Worm (Caenorhabditis elegans) whole organism, early embryonic: Measurements from ENCODE around the gene swan-2.

Experiments
- B0310.2 ChIP-seq: sonication (generic microtip); optimal IDR thresholded peaks from 2 replicates; lab custom pipeline; 2016; ENCODE audit warnings: mild to moderate bottlenecking, missing genetic modification characterization, missing compliant biosample characterization
- F13C5.2 ChIP-seq: sonication (generic microtip); optimal IDR thresholded peaks from 2 replicates; lab custom pipeline; 2017; ENCODE audit warnings: mild to moderate bottlenecking, missing genetic modification characterization, inconsistent platforms, missing compliant biosample characterization
- aly-1 ChIP-seq: sonication (generic microtip); optimal IDR thresholded peaks from 2 replicates; lab custom pipeline; 2016; ENCODE audit warnings: missing genetic modification characterization, missing compliant biosample characterization
- ama-1 ChIP-seq: fragments of 150-350 bp; optimal IDR thresholded peaks from 2 replicates; lab custom pipeline; 2014
- ceh-13 ChIP-seq: fragments of 200-800 bp; sonication (Bioruptor generic); optimal IDR thresholded peaks from 2 replicates; lab custom pipeline; 2018; ENCODE audit warnings: mild to moderate bottlenecking, missing genetic modification characterization, missing compliant biosample characterization
- ceh-36 ChIP-seq: sonication (generic microtip); optimal IDR thresholded peaks from 2 replicates; lab custom pipeline; 2016; ENCODE audit warnings: missing genetic modification characterization, inconsistent platforms, missing compliant biosample characterization
- ets-7 ChIP-seq: sonication (generic microtip); optimal IDR thresholded peaks from 2 replicates; lab custom pipeline; 2016; ENCODE audit warnings: missing genotype, missing genetic modification characterization, missing compliant biosample characterization
- flt-1 ChIP-seq: fragments of 200-800 bp; sonication (Bioruptor generic); IDR thresholded peaks from 2 replicates; pipeline ENCODE4 v1.3.6; 2022; ENCODE audit warnings: missing genetic modification characterization, missing compliant biosample characterization
- hmbx-1 ChIP-seq: sonication (generic microtip); optimal IDR thresholded peaks from 2 replicates; lab custom pipeline; 2016; ENCODE audit warnings: mild to moderate bottlenecking, missing genetic modification characterization, missing compliant biosample characterization
- hmg-4 ChIP-seq: fragments of 200-800 bp; sonication (Bioruptor generic); optimal IDR thresholded peaks from 2 replicates; lab custom pipeline; 2018; ENCODE audit warnings: mild to moderate bottlenecking, missing genetic modification characterization, missing compliant biosample characterization
- hnd-1 ChIP-seq: sonication (generic microtip); optimal IDR thresholded peaks from 2 replicates; lab custom pipeline; 2016; ENCODE audit warnings: missing genetic modification characterization, missing compliant biosample characterization
- pes-1 ChIP-seq: fragments of 200-800 bp; sonication (Bioruptor generic); IDR thresholded peaks from 2 replicates; pipeline ENCODE4 v1.3.6; 2022; ENCODE audit warnings: missing genetic modification reagents, missing genetic modification characterization, missing compliant biosample characterization
- scrt-1 ChIP-seq: fragments of 200-800 bp; sonication (Bioruptor generic); IDR thresholded peaks from 2 replicates; pipeline ENCODE4 v1.3.6; 2022; ENCODE audit warnings: missing genetic modification characterization, missing compliant biosample characterization
- sea-1 ChIP-seq: fragments of 200-800 bp; sonication (Bioruptor generic); conservative IDR thresholded peaks from 2 replicates; pipeline ENCODE4 v1.3.6; 2022; ENCODE audit warnings: missing genetic modification characterization, missing compliant biosample characterization
- tbx-11 ChIP-seq: fragments of 200-800 bp; sonication (Bioruptor generic); IDR thresholded peaks from 2 replicates; pipeline ENCODE4 v1.3.6; 2022; ENCODE audit warnings: missing genetic modification characterization, missing compliant biosample characterization
- tbx-37 ChIP-seq: fragments of 200-800 bp; sonication (Bioruptor generic); conservative IDR thresholded peaks from 2 replicates; pipeline ENCODE4 v1.3.6; 2022; ENCODE audit warnings: missing genetic modification reagents, missing genetic modification characterization, missing compliant biosample characterization
- tra-4 ChIP-seq: sonication (generic microtip); optimal IDR thresholded peaks from 2 replicates; lab custom pipeline; 2017; ENCODE audit warnings: missing genetic modification characterization, missing compliant biosample characterization

The swan-2 gene

DNA sequence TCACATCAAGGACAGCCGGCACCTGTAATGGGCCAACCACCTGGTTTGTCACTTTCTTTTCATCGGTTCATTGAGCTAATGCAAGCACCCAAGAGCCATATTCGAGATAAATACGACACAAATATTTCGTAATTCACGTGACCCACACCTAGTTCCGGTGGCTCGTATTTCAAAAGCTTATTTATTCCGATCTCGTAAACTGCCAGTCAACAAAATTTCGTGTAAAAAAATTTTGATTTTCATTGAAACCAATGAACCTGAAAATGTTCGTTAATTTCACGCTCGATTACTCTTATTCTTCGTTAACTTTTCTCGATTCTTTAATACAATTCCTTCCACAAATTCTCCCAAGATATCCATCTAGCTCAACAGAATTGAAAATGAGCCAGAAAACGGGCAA lies 14.0 kb downstream of the swan-2 start:
- TF ChIP-seq tbx-37 (no peak), sea-1 (GFP tag; lab: Robert Waterston, UW) (no peak), pes-1 (no peak), hmg-4 (GFP tag; lab: Kevin White, UChicago) (no peak)

DNA sequence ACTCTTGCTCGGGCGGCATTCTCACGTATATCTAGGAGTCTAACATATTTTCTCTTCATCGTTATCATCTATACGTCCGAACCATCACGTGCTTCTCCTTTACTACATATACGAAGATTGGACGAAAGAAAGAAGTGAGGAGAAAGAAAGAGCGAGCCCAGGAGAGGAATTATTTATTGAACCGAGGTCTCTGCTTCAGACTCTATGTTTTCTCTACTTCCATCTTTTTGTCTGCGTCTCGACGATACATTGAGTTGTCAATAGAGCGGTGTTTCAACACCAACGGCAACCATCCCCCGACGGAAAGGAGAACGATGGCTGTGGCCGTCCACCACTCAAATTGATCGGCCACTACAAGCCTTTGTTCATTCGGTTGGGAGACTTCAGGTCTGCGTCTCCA lies 14.7 kb downstream of the swan-2 start:
- TF ChIP-seq tra-4 (peak; percentile 9), tbx-11 (GFP tag; lab: Robert Waterston, UW) (no peak), sea-1 (GFP tag; lab: Robert Waterston, UW) (no peak; the same call in 1 of the 2 replicates), ets-7 (tag; lab: Kevin White, UChicago) (peak; percentile 27), hmbx-1 (tag; lab: Kevin White, UChicago) (no peak), hmg-4 (GFP tag; lab: Kevin White, UChicago) (peak; percentile 79), F13C5.2 (tag; lab: Kevin White, UChicago) (no peak), tbx-37 (peak; percentile 2; the same call in 1 of the 2 replicates)

DNA sequence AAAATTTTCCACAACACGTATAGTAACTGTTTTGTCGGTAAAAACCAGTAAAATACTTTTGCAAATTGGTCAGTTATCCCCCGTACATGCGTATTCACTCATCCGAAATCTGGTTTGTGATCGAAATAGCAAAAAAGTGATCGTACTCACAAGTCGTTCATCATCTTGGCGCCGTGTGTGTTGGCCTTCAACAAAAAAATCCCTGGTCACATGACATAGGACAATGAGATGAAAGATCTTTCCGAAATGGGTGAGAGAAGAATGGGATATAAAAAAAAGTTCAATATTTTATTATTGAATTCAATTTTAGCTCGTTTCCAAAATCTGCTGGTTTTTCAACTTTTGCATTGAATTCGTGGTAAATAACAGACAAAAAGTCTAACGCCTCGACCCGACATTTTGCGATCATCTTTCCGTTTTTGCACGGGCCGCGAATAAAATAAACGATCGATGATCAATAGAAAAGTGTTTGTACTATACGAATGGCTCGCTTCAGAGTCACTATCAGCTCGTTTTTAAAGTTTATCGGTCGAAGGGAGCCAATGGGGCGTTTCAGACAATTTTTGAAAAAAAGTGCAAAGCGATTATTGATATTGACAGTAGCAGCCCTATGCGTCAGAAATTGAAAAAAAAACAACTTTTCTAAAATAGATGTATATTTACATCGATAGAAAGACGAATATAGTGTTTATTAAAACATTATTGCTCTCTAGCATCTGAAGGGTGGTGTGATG lies 16.0 kb downstream of the swan-2 start:
- TF ChIP-seq hmbx-1 (tag; lab: Kevin White, UChicago) (no peak), aly-1 (tag; lab: Kevin White, UChicago) (no peak), tbx-11 (GFP tag; lab: Robert Waterston, UW) (no peak), hnd-1 (tag; lab: Kevin White, UChicago) (no peak), tbx-37 (no peak), hmg-4 (GFP tag; lab: Kevin White, UChicago) (no peak), ama-1 (no peak), B0310.2 (tag; lab: Kevin White, UChicago) (no peak), F13C5.2 (tag; lab: Kevin White, UChicago) (no peak), flt-1 (GFP tag; lab: Robert Waterston, UW) (no peak)

DNA sequence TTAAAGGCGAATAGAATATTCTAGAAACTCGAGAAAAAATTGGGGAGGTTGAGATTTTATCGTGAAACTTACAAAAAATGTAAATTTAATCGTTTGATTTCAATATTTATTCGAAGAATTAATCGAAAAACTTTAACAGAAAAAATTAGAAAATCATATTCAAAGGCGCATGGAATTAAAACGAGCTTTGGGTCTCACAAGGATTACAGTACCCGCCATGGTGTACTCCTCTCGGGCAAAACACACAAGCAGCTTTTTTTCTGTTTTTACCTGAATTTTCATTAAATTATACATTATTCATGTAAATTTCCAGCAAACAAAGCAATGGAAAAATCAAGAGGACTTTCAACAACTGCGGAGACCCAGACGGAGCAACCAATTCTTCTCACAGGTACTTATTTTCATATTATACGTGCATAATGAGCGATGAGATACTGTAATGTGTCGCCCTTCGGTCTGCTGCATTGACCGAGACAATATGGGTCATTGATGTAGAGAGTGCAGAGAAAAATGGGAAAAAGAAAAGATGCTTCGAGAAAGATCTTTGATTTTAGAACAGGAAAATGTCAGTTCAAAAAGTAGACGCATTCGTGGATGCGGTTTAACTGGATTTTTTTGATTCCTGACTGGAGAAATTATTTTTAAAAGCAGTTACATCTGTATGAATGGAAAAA lies 16.7 kb downstream of the swan-2 start, which contains the start of the genes F53C11.4 and F53C11.5:
F53C11.4 (minus strand) TSS at position 128 of the 674 bp plus-strand sequence.
F53C11.5 (plus strand) TSS at position 325 of the 674 bp plus-strand sequence.
- TF ChIP-seq F13C5.2 (tag; lab: Kevin White, UChicago) (no peak), sea-1 (GFP tag; lab: Robert Waterston, UW) (no peak), pes-1 (no peak), aly-1 (tag; lab: Kevin White, UChicago) (no peak), hmg-4 (GFP tag; lab: Kevin White, UChicago) (no peak), tra-4 (no peak), ceh-13 (GFP tag; lab: Kevin White, UChicago) (no peak), ets-7 (tag; lab: Kevin White, UChicago) (no peak), hnd-1 (tag; lab: Kevin White, UChicago) (no peak), tbx-11 (GFP tag; lab: Robert Waterston, UW) (no peak)

DNA sequence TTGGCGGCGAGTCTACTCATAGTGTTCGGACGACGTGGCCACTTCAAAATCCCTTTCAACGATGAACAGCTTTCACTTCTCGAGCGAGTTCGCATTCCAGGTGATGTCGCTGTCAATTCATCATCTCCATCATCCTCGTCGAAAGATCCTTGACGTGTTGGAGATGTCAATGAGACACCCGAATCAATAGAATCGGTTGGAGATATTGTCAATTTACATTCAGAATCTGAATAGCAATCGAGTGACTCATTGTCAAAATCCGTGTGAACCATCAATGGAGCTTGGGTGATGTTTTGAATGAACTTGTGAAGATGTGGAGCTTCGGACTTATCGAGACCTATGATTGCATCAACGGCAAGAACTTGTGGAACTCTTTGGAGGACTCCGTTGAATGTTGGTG lies 18.3 kb downstream of the swan-2 start:
- TF ChIP-seq ceh-36 (tag; lab: Kevin White, UChicago), result no peak
- no peak for TF ChIP-seq ets-7 (tag; lab: Kevin White, UChicago)
- TF ChIP-seq tra-4, result no peak
- no peak for TF ChIP-seq sea-1 (GFP tag; lab: Robert Waterston, UW)

DNA sequence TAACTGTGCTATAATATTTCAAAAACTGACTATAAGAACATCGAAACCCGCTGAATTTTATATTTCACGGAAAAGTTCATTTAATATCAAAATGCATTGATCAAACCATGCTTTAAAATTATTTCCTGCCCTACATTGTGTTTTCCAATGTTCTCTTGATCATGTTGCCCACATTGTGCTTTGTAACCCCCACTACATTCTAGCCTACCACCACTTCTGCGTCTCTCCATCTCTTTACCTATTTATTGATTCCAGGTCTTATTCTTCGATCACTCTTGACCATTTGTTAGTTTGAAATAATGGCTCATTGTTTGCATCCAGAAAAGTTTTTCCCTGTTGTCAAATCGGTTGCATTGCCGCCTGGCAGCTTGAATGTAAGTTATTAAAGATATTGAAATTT lies 21.9 kb downstream of the swan-2 start, which contains the start of gene decr-1.1:
decr-1.1 (plus strand) TSS at position 210 of the 400 bp plus-strand sequence.
- no peak for TF ChIP-seq sea-1 (GFP tag; lab: Robert Waterston, UW)
- no peak for TF ChIP-seq ama-1
- TF ChIP-seq scrt-1 (GFP tag; lab: Robert Waterston, UW), result no peak
- no peak for TF ChIP-seq aly-1 (tag; lab: Kevin White, UChicago)
- no peak for TF ChIP-seq hnd-1 (tag; lab: Kevin White, UChicago)

DNA sequence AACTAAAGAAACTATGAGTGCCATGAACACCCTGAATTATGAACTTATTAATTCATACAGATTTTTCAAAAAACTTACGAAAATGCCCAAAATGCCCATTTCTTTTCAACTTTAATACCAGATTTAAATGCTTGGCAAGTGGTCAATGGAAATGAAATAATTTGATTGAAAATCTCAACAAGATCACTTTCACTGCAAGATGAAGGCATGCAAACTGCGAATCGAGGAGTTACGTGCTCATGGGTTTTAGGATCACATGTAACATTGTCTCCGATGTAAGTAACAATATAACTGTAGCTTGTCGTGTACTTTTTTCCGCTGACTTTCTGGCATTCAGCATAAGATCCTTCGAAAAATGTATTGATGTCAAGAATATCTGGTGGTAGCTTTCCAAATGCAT lies 23.2 kb downstream of the swan-2 start:
- TF ChIP-seq flt-1 (GFP tag; lab: Robert Waterston, UW) (no peak), ets-7 (tag; lab: Kevin White, UChicago) (no peak), scrt-1 (GFP tag; lab: Robert Waterston, UW) (no peak), sea-1 (GFP tag; lab: Robert Waterston, UW) (no peak), hnd-1 (tag; lab: Kevin White, UChicago) (no peak), hmg-4 (GFP tag; lab: Kevin White, UChicago) (no peak), hmbx-1 (tag; lab: Kevin White, UChicago) (no peak)

DNA sequence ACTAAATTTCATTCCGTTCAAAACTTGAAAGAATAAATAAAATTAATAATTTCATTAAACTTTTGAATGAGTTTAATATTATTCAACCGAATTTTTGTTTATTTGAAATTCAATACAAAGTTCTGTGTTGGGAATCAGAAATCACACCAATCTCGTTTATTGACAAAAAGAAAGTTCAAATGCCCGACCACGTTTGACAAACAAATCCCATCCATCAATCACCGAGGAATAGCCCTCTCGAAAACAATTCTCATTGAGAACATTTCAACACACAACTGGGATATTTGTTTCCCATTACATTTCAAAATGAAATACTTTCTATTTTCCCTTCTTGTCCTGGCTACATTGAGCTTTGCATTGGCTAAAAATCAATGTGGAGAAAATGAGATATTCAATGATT lies 26.2 kb downstream of the swan-2 start, which contains the start of gene F53C11.9:
F53C11.9 (plus strand) TSS at position 159 of the 400 bp plus-strand sequence.
- TF ChIP-seq tbx-11 (GFP tag; lab: Robert Waterston, UW) (no peak), pes-1 (no peak), ets-7 (tag; lab: Kevin White, UChicago) (no peak), scrt-1 (GFP tag; lab: Robert Waterston, UW) (no peak), aly-1 (tag; lab: Kevin White, UChicago) (no peak), sea-1 (GFP tag; lab: Robert Waterston, UW) (no peak), tbx-37 (no peak), hnd-1 (tag; lab: Kevin White, UChicago) (no peak), B0310.2 (tag; lab: Kevin White, UChicago) (no peak), ceh-13 (GFP tag; lab: Kevin White, UChicago) (no peak), F13C5.2 (tag; lab: Kevin White, UChicago) (no peak), ama-1 (no peak), hmg-4 (GFP tag; lab: Kevin White, UChicago) (no peak), tra-4 (no peak), hmbx-1 (tag; lab: Kevin White, UChicago) (no peak), ceh-36 (tag; lab: Kevin White, UChicago) (no peak), flt-1 (GFP tag; lab: Robert Waterston, UW) (no peak)
